Worm (Caenorhabditis elegans) whole organism, early embryonic: ENCODE data around the gene F09E5.14.

Experiments
- F13C5.2 ChIP-seq: sonication (generic microtip); optimal IDR thresholded peaks from 2 replicates; lab custom pipeline; 2017; ENCODE audit warnings: mild to moderate bottlenecking, missing genetic modification characterization, inconsistent platforms, missing compliant biosample characterization
- ama-1 ChIP-seq: fragments of 150-350 bp; optimal IDR thresholded peaks from 2 replicates; lab custom pipeline; 2014
- flt-1 ChIP-seq: fragments of 200-800 bp; sonication (Bioruptor generic); IDR thresholded peaks from 2 replicates; pipeline ENCODE4 v1.3.6; 2022; ENCODE audit warnings: missing genetic modification characterization, missing compliant biosample characterization
- hmbx-1 ChIP-seq: sonication (generic microtip); optimal IDR thresholded peaks from 2 replicates; lab custom pipeline; 2016; ENCODE audit warnings: mild to moderate bottlenecking, missing genetic modification characterization, missing compliant biosample characterization
- tbx-11 ChIP-seq: fragments of 200-800 bp; sonication (Bioruptor generic); IDR thresholded peaks from 2 replicates; pipeline ENCODE4 v1.3.6; 2022; ENCODE audit warnings: missing genetic modification characterization, missing compliant biosample characterization

DNA sequence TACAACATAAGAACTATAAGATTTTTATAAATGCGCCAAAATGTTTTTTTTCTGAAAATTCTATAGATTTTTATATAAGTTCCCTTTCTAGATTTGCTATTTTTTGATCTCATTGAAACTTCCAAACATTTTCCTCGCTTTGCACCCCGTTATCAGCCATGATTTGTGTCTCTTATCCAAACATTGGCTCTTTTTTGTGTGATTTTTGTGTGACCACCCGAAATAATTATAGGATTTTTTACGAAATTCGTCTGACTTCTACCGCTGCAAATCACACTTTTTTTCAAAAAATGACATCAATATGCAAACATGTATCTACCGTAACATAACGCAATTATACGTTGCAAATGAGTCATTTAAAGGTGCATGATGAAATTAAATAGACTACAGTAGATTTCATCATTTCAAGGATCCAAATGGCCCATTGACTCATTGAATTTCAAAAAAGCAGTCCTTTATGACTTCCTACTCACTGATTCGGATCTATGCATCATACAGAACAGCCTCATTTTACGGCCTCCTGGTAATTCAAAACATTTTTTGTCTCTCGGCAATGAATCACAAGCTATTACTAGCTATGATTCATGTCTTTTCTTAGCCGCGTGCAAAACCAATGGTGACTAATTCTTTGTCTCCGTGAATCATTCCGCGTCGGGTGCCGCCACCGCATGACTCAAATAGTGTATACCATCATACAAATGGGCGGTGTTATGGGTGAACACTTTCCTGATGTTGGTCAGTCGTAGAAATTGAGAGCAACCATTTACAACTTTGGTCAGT lies 12.1 kb downstream of the F09E5.14 start:
- TF ChIP-seq flt-1 (GFP tag; lab: Robert Waterston, UW) = no peak
- no peak for TF ChIP-seq tbx-11 (GFP tag; lab: Robert Waterston, UW)
- no peak for TF ChIP-seq F13C5.2 (tag; lab: Kevin White, UChicago)
- no peak for TF ChIP-seq ama-1 (lab: Kevin White, UChicago)
- TF ChIP-seq hmbx-1 (tag; lab: Kevin White, UChicago) = no peak
